Worm (Caenorhabditis elegans) whole organism, L4 larva: ENCODE measurements around the gene Y22D7AL.11.

ENCODE experiments used
- D1046.2 ChIP-seq: fragments of 200-800 bp; sonication (Bioruptor generic); IDR thresholded peaks from 2 replicates; pipeline ENCODE4 v1.3.6; 2022; ENCODE audit warnings: missing genetic modification characterization, missing compliant biosample characterization
- F37D6.2 ChIP-seq: sonication (generic microtip); optimal IDR thresholded peaks from 2 replicates; lab custom pipeline; 2016; ENCODE audit warnings: mild to moderate bottlenecking, missing genetic modification characterization, missing compliant biosample characterization
- R02D3.7 ChIP-seq: fragments of 150-350 bp; sonication (generic microtip); optimal IDR thresholded peaks from 3 replicates; lab custom pipeline; 2014; ENCODE audit warnings: missing biosample characterization, missing genetic modification characterization
- T20F7.1 ChIP-seq: fragments of 200-800 bp; sonication (Bioruptor generic); optimal IDR thresholded peaks from 2 replicates; lab custom pipeline; 2018; ENCODE audit warnings: mild to moderate bottlenecking, missing genetic modification characterization, missing compliant biosample characterization
- T26A8.4 ChIP-seq: fragments of 200-800 bp; sonication (Bioruptor generic); IDR thresholded peaks from 2 replicates; pipeline ENCODE4 v1.3.6; 2022; ENCODE audit warnings: missing genetic modification characterization, missing compliant biosample characterization
- Y105C5A.15 ChIP-seq: fragments of 200-800 bp; sonication (Bioruptor generic); IDR thresholded peaks from 2 replicates; pipeline ENCODE4 v1.3.6; 2022; ENCODE audit warnings: missing genetic modification characterization, missing compliant biosample characterization
- Y48G9A.11 ChIP-seq: fragments of 200-800 bp; sonication (Bioruptor generic); IDR thresholded peaks from 2 replicates; pipeline ENCODE4 v1.3.6; 2022; ENCODE audit warnings: missing genetic modification reagents, missing genetic modification characterization, missing compliant biosample characterization
- Y5F2A.4 ChIP-seq: fragments of 200-800 bp; sonication (Bioruptor generic); optimal IDR thresholded peaks from 2 replicates; lab custom pipeline; 2018; ENCODE audit warnings: mild to moderate bottlenecking, missing genetic modification characterization, missing compliant biosample characterization
- ZK546.5 ChIP-seq, 2 experiments: sonication (generic microtip); optimal IDR thresholded peaks; 2 replicates each; lab custom pipeline; 2017; ENCODE audit warnings: missing biosample characterization in 2 of 2, missing genetic modification characterization in 2 of 2
- ama-1 ChIP-seq: fragments of 150-350 bp; optimal IDR thresholded peaks from 2 replicates; lab custom pipeline; 2014; ENCODE audit warnings: inconsistent platforms, mixed read lengths
- ces-1 ChIP-seq: fragments of 150-350 bp; sonication (generic microtip); optimal IDR thresholded peaks from 4 replicates; lab custom pipeline; 2014; ENCODE audit warnings: missing biosample characterization, missing genetic modification reagents, missing genetic modification characterization
- cey-2 ChIP-seq: sonication (generic microtip); optimal IDR thresholded peaks from 3 replicates; lab custom pipeline; 2017; ENCODE audit warnings: missing genetic modification characterization, mild to moderate bottlenecking, missing compliant biosample characterization, antibody characterized with exemption, borderline replicate concordance; ENCODE audit not compliant: insufficient read depth
- daf-12 ChIP-seq: fragments of 150-350 bp; optimal IDR thresholded peaks from 2 replicates; lab custom pipeline; 2014; ENCODE audit warnings: missing biosample characterization, missing genetic modification reagents, missing genetic modification characterization
- daf-8 ChIP-seq: fragments of 200-800 bp; sonication (Bioruptor generic); IDR thresholded peaks from 2 replicates; pipeline ENCODE4 v1.3.6; 2022; ENCODE audit warnings: missing genetic modification characterization, missing compliant biosample characterization
- dmd-6 ChIP-seq: fragments of 200-800 bp; sonication (Bioruptor generic); IDR thresholded peaks from 2 replicates; pipeline ENCODE4 v1.3.6; 2022; ENCODE audit warnings: missing genetic modification reagents, missing genetic modification characterization, missing compliant biosample characterization
- dpl-1 ChIP-seq: fragments of 150-350 bp; optimal IDR thresholded peaks from 2 replicates; lab custom pipeline; 2014; ENCODE audit warnings: missing biosample characterization, missing genetic modification reagents, missing genetic modification characterization
- dve-1 ChIP-seq: sonication (generic microtip); optimal IDR thresholded peaks from 2 replicates; lab custom pipeline; 2017; ENCODE audit warnings: antibody characterized with exemption, mild to moderate bottlenecking, missing genetic modification characterization, missing compliant biosample characterization; ENCODE audit not compliant: insufficient read depth
- egl-27 ChIP-seq: sonication (generic microtip); optimal IDR thresholded peaks from 3 replicates; lab custom pipeline; 2017; ENCODE audit warnings: missing biosample characterization, missing genetic modification reagents, missing genetic modification characterization
- egl-43 ChIP-seq: fragments of 200-800 bp; sonication (Bioruptor generic); IDR thresholded peaks from 2 replicates; pipeline ENCODE4 v1.3.6; 2022; ENCODE audit warnings: missing genetic modification reagents, missing genetic modification characterization, missing compliant biosample characterization
- hif-1 ChIP-seq, 2 experiments: sonication (generic microtip); optimal IDR thresholded peaks; 2 replicates each; lab custom pipeline; 2016 to 2017; ENCODE audit warnings: missing compliant biosample characterization in 2 of 2, missing genetic modification characterization in 2 of 2, missing genetic modification reagents in 2 of 2, missing genotype in 2 of 2, mild to moderate bottlenecking in 1 of 2
- hmg-1.1 ChIP-seq: fragments of 200-800 bp; sonication (Bioruptor generic); IDR thresholded peaks from 2 replicates; pipeline ENCODE4 v1.3.6; 2022; ENCODE audit warnings: missing genetic modification reagents, missing genetic modification characterization, missing compliant biosample characterization
- jun-1 ChIP-seq: fragments of 150-350 bp; optimal IDR thresholded peaks from 2 replicates; lab custom pipeline; 2014; ENCODE audit warnings: missing biosample characterization, missing genetic modification reagents, missing genetic modification characterization
- lim-7 ChIP-seq: fragments of 200-800 bp; sonication (Bioruptor generic); IDR thresholded peaks from 2 replicates; pipeline ENCODE4 v1.3.6; 2022; ENCODE audit warnings: missing genetic modification characterization, missing compliant biosample characterization
- lin-13 ChIP-seq: fragments of 150-350 bp; optimal IDR thresholded peaks from 2 replicates; lab custom pipeline; 2014; ENCODE audit warnings: missing biosample characterization, missing genetic modification reagents, missing genetic modification characterization
- lin-15B ChIP-seq: fragments of 150-350 bp; sonication (generic microtip); optimal IDR thresholded peaks from 3 replicates; lab custom pipeline; 2014; ENCODE audit warnings: missing biosample characterization, missing genetic modification characterization
- lin-29 ChIP-seq: fragments of 200-800 bp; sonication (Bioruptor generic); IDR thresholded peaks from 2 replicates; pipeline ENCODE4 v1.3.6; 2022; ENCODE audit warnings: missing genetic modification reagents, missing genetic modification characterization, missing compliant biosample characterization
- lsy-2 ChIP-seq, 2 experiments: fragments of 150-350 bp in 1 of 2; sonication (generic microtip) in 1 of 2; optimal IDR thresholded peaks; 2 replicates each; lab custom pipeline; 2014 to 2017; ENCODE audit warnings: missing biosample characterization in 2 of 2, missing genetic modification characterization in 2 of 2
- madf-5 ChIP-seq, 2 experiments: fragments of 200-800 bp; sonication (Bioruptor generic); IDR thresholded peaks; 2 replicates each; pipeline ENCODE4 v1.3.6; 2022; ENCODE audit warnings: missing compliant biosample characterization in 2 of 2, missing genetic modification characterization in 2 of 2
- madf-9 ChIP-seq: fragments of 200-800 bp; sonication (Bioruptor generic); conservative IDR thresholded peaks from 2 replicates; pipeline ENCODE4 v1.3.6; 2022; ENCODE audit warnings: missing genetic modification reagents, missing genetic modification characterization, missing compliant biosample characterization
- mdl-1 ChIP-seq, 2 experiments: fragments of 150-350 bp in 1 of 2; sonication (generic microtip) in 1 of 2; optimal IDR thresholded peaks; 2 replicates each; lab custom pipeline; 2014 to 2017; ENCODE audit warnings: missing biosample characterization in 2 of 2, missing genetic modification characterization in 2 of 2
- mdt-29 ChIP-seq: fragments of 200-800 bp; sonication (Bioruptor generic); IDR thresholded peaks from 2 replicates; pipeline ENCODE4 v1.3.6; 2022; ENCODE audit warnings: missing genetic modification reagents, missing genetic modification characterization, missing compliant biosample characterization
- mep-1 ChIP-seq: fragments of 150-350 bp; sonication (generic microtip); optimal IDR thresholded peaks from 3 replicates; lab custom pipeline; 2014; ENCODE audit warnings: missing biosample characterization, missing genetic modification characterization
- mes-2 ChIP-seq: sonication (generic microtip); optimal IDR thresholded peaks from 2 replicates; lab custom pipeline; 2016; ENCODE audit warnings: missing genotype, mild to moderate bottlenecking, missing genetic modification characterization, missing compliant biosample characterization; ENCODE audit not compliant: poor library complexity, severe bottlenecking
- nhr-102 ChIP-seq: sonication (generic microtip); optimal IDR thresholded peaks from 2 replicates; lab custom pipeline; 2016; ENCODE audit warnings: mild to moderate bottlenecking, missing genetic modification characterization, moderate library complexity, missing compliant biosample characterization
- nhr-25 ChIP-seq: sonication (generic microtip); optimal IDR thresholded peaks from 2 replicates; lab custom pipeline; 2017; ENCODE audit warnings: missing genetic modification characterization, mild to moderate bottlenecking, missing compliant biosample characterization, antibody characterized with exemption, moderate library complexity, borderline replicate concordance; ENCODE audit not compliant: insufficient read depth
- nhr-42 ChIP-seq: fragments of 200-800 bp; sonication (Bioruptor generic); IDR thresholded peaks from 2 replicates; pipeline ENCODE4 v1.3.6; 2022; ENCODE audit warnings: missing genetic modification characterization, missing compliant biosample characterization
- nhr-6 ChIP-seq: fragments of 150-350 bp; optimal IDR thresholded peaks from 2 replicates; lab custom pipeline; 2014; ENCODE audit warnings: missing biosample characterization, missing genetic modification characterization
- php-3 ChIP-seq: fragments of 200-800 bp; sonication (Bioruptor generic); IDR thresholded peaks from 2 replicates; pipeline ENCODE4 v1.3.6; 2022; ENCODE audit warnings: missing genetic modification reagents, missing genetic modification characterization, missing compliant biosample characterization
- pqm-1 ChIP-seq: sonication (generic microtip); optimal IDR thresholded peaks from 2 replicates; lab custom pipeline; 2017; ENCODE audit warnings: missing biosample characterization, missing genetic modification characterization
- saeg-2 ChIP-seq: fragments of 200-800 bp; sonication (Bioruptor generic); IDR thresholded peaks from 2 replicates; pipeline ENCODE4 v1.3.6; 2022; ENCODE audit warnings: missing genetic modification reagents, missing genetic modification characterization, missing compliant biosample characterization
- sdz-12 ChIP-seq: fragments of 200-800 bp; sonication (Bioruptor generic); optimal IDR thresholded peaks from 2 replicates; lab custom pipeline; 2018; ENCODE audit warnings: mild to moderate bottlenecking, missing genetic modification characterization, missing compliant biosample characterization
- spr-1 ChIP-seq: sonication (generic microtip); optimal IDR thresholded peaks from 2 replicates; lab custom pipeline; 2016; ENCODE audit warnings: mild to moderate bottlenecking, missing genetic modification characterization, missing compliant biosample characterization
- spr-3 ChIP-seq: fragments of 200-800 bp; sonication (Bioruptor generic); optimal IDR thresholded peaks from 2 replicates; lab custom pipeline; 2018; ENCODE audit warnings: mild to moderate bottlenecking, missing genetic modification characterization, missing compliant biosample characterization
- tra-1 ChIP-seq: fragments of 200-800 bp; sonication (Bioruptor generic); IDR thresholded peaks from 2 replicates; pipeline ENCODE4 v1.3.6; 2022; ENCODE audit warnings: missing genetic modification reagents, missing genetic modification characterization, missing compliant biosample characterization
- unc-130 ChIP-seq: sonication (generic microtip); optimal IDR thresholded peaks from 2 replicates; lab custom pipeline; 2016; ENCODE audit warnings: missing genetic modification reagents, missing genetic modification characterization, missing compliant biosample characterization
- unc-62 ChIP-seq, 3 experiments: fragments of 150-350 bp in 1 of 3; sonication (generic microtip); optimal IDR thresholded peaks in 2 of 3; peaks in 1 of 3; 1 replicate in 1 of 3; 2 replicates in 2 of 3; lab custom pipeline; 2014 to 2017; ENCODE audit warnings: missing biosample characterization in 3 of 3, missing genetic modification characterization in 3 of 3, missing genetic modification reagents in 3 of 3, missing genotype in 1 of 3
- vab-7 ChIP-seq: fragments of 200-800 bp; sonication (Bioruptor generic); IDR thresholded peaks from 2 replicates; pipeline ENCODE4 v1.3.6; 2022; ENCODE audit warnings: missing genetic modification reagents, missing genetic modification characterization, missing compliant biosample characterization
- zfp-3 ChIP-seq: fragments of 200-800 bp; sonication (Bioruptor generic); conservative IDR thresholded peaks from 2 replicates; pipeline ENCODE4 v1.3.6; 2022; ENCODE audit warnings: missing genetic modification reagents, missing genetic modification characterization, missing compliant biosample characterization
- ztf-11 ChIP-seq: fragments of 150-350 bp; optimal IDR thresholded peaks from 2 replicates; lab custom pipeline; 2014; ENCODE audit warnings: missing biosample characterization, missing genetic modification characterization

Y22D7AL.11 gene

ce11 chrIII:1602682-1603081, 31.5 kb downstream of the Y22D7AL.11 start (continued):
- TF ChIP-seq T26A8.4 (GFP tag; lab: Robert Waterston, UW) (no peak), pqm-1 (tag; lab: Kevin White, UChicago) (peak; percentile 67), tra-1 (GFP tag; lab: Robert Waterston, UW) (0 out of 2 replicates have a peak, but pooled peaks have one; percentile 20), mdl-1 (tag; optimal IDR thresholded peaks at IDR 0.05; lab: Kevin White, UChicago) (no peak), hif-1 (tag; optimal IDR thresholded peaks at IDR 0.05; lab: Kevin White, UChicago) (no peak), mes-2 (no peak), nhr-42 (GFP tag; lab: Robert Waterston, UW) (no peak), madf-9 (GFP tag; lab: Robert Waterston, UW) (no peak), cey-2 (tag; lab: Kevin White, UChicago) (no peak), nhr-6 (tag; lab: Kevin White, UChicago) (peak; percentile 44), lin-15B (tag; lab: Kevin White, UChicago) (no peak), egl-43 (GFP tag; lab: Robert Waterston, UW) (no peak), madf-5 (GFP tag; IDR thresholded peaks at IDR 0.05; lab: Robert Waterston, UW) (no peak), daf-12 (no peak), F37D6.2 (tag; lab: Kevin White, UChicago) (no peak), dpl-1 (no peak), ama-1 (no peak), Y105C5A.15 (GFP tag; lab: Robert Waterston, UW) (no peak), hmg-1.1 (GFP tag; lab: Robert Waterston, UW) (no peak), sdz-12 (GFP tag; lab: Kevin White, UChicago) (no peak), mdt-29 (no peak), nhr-25 (tag; lab: Kevin White, UChicago) (no peak), Y5F2A.4 (GFP tag; lab: Kevin White, UChicago) (no peak), php-3 (GFP tag; lab: Robert Waterston, UW) (peak; percentile 84), vab-7 (no peak), spr-1 (tag; lab: Kevin White, UChicago) (no peak), ces-1 (GFP tag; lab: Kevin White, UChicago) (no peak), egl-27 (no peak), dve-1 (tag; lab: Kevin White, UChicago) (peak; percentile 81), lin-29 (GFP tag; lab: Robert Waterston, UW) (no peak), lin-13 (GFP tag; lab: Kevin White, UChicago) (peak; percentile 44), jun-1 (tag; lab: Kevin White, UChicago) (no peak), ztf-11 (tag; lab: Kevin White, UChicago) (no peak), spr-3 (GFP tag; lab: Kevin White, UChicago) (no peak), lim-7 (no peak), unc-130 (GFP tag; lab: Kevin White, UChicago) (no peak)

- TF ChIP-seq Y48G9A.11 (GFP tag; lab: Robert Waterston, UW) (peak; percentile 88), nhr-102 (no peak), daf-8 (GFP tag; lab: Robert Waterston, UW) (0 out of 2 replicates have a peak, but pooled peaks have one; percentile 84), D1046.2 (GFP tag; lab: Robert Waterston, UW) (peak; percentile 78), tra-1 (GFP tag; lab: Robert Waterston, UW) (peak; percentile 90), R02D3.7 (tag; lab: Kevin White, UChicago) (no peak), unc-62 (GFP tag; optimal IDR thresholded peaks at IDR 0.05 in 1 of 2; lab: Kevin White, UChicago) (peak in 1 of 2 experiments; percentile 79), unc-62 (tag; optimal IDR thresholded peaks at IDR 0.05; lab: Kevin White, UChicago) (no peak), zfp-3 (GFP tag; lab: Robert Waterston, UW) (no peak), ZK546.5 (tag; optimal IDR thresholded peaks at IDR 0.05; lab: Kevin White, UChicago) (no peak), T20F7.1 (GFP tag; lab: Kevin White, UChicago) (peak; percentile 35), mep-1 (tag; lab: Kevin White, UChicago) (peak; percentile 46), lsy-2 (tag; optimal IDR thresholded peaks at IDR 0.05; lab: Kevin White, UChicago) (no peak), hmg-1.1 (GFP tag; lab: Robert Waterston, UW) (peak; percentile 74), dmd-6 (GFP tag; lab: Robert Waterston, UW) (peak; percentile 56), saeg-2 (GFP tag; lab: Robert Waterston, UW) (no peak)
These were observed 32.6 kb downstream of the Y22D7AL.11 start for ce11 chrIII:1601464-1602169.
